Worm (Caenorhabditis elegans): Measurements from ENCODE around the gene sir-2.1.

sir-2.1 gene

ce11 chrIV:10331882-10332281 is 34.1 kb downstream of the sir-2.1 start (continued):
- TF ChIP-seq fkh-10 (GFP tag; optimal IDR thresholded peaks at IDR 0.05) (no peak), fkh-8 (tag; optimal IDR thresholded peaks at IDR 0.05) (peak; percentile 32), ceh-63 (GFP tag; optimal IDR thresholded peaks at IDR 0.05) (no peak), ztf-4 (tag; optimal IDR thresholded peaks at IDR 0.05) (no peak), mdl-1 (tag; optimal IDR thresholded peaks at IDR 0.05) (peak in 1 of 2 experiments; percentile 17), dsc-1 (tag; optimal IDR thresholded peaks at IDR 0.05) (no peak), efl-3 (GFP tag; optimal IDR thresholded peaks at IDR 0.05) (no peak), zip-4 (GFP tag; optimal IDR thresholded peaks at IDR 0.05) (no peak), F16B12.6 (tag; optimal IDR thresholded peaks at IDR 0.05) (no peak), pqm-1 (tag; optimal IDR thresholded peaks at IDR 0.05) (no peak), unc-62 (GFP tag; optimal IDR thresholded peaks at IDR 0.05) (no peak)

ce11 chrIV:10330962-10331361 is 35.1 kb downstream of the sir-2.1 start:
- no peak for TF ChIP-seq mdl-1 (tag; optimal IDR thresholded peaks at IDR 0.05)
- no peak for TF ChIP-seq mep-1 (tag; optimal IDR thresholded peaks at IDR 0.05)
- TF ChIP-seq fkh-10 (GFP tag; optimal IDR thresholded peaks at IDR 0.05): peak; percentile 15
- no peak for TF ChIP-seq xbp-1 (tag; optimal IDR thresholded peaks at IDR 0.05)
- TF ChIP-seq lsy-2 (tag; optimal IDR thresholded peaks at IDR 0.05): no peak
- TF ChIP-seq ceh-88 (GFP tag; IDR thresholded peaks at IDR 0.05): no peak
- no peak for TF ChIP-seq aha-1 (tag; optimal IDR thresholded peaks at IDR 0.05)
- TF ChIP-seq snu-23 (GFP tag; optimal IDR thresholded peaks at IDR 0.05): peak; percentile 13
- TF ChIP-seq tbx-2 (tag; optimal IDR thresholded peaks at IDR 0.05): no peak
- TF ChIP-seq jun-1 (tag; optimal IDR thresholded peaks at IDR 0.05): no peak
- no peak for TF ChIP-seq unc-86 (tag; optimal IDR thresholded peaks at IDR 0.05)
- TF ChIP-seq hlh-4 (tag; optimal IDR thresholded peaks at IDR 0.05): no peak
- TF ChIP-seq pqm-1 (tag; optimal IDR thresholded peaks at IDR 0.05): no peak
- TF ChIP-seq pag-3 (tag; optimal IDR thresholded peaks at IDR 0.05; ENCODE audit: borderline replicate concordance, insufficient read depth): no peak
- TF ChIP-seq nhr-237 (tag; optimal IDR thresholded peaks at IDR 0.05): no peak
- TF ChIP-seq ces-1 (GFP tag; optimal IDR thresholded peaks at IDR 0.05): no peak
- TF ChIP-seq blmp-1 (tag; optimal IDR thresholded peaks at IDR 0.05): peak; percentile 71
- TF ChIP-seq rnt-1 (tag; optimal IDR thresholded peaks at IDR 0.05): no peak
- TF ChIP-seq nhr-19 (GFP tag; conservative IDR thresholded peaks at IDR 0.05): no peak
- TF ChIP-seq ceh-82 (tag; optimal IDR thresholded peaks at IDR 0.05): peak in 1 of 3 experiments; percentile 25
- no peak for TF ChIP-seq ets-5 (GFP tag; IDR thresholded peaks at IDR 0.05)
- TF ChIP-seq nhr-77 (tag; optimal IDR thresholded peaks at IDR 0.05): peak; percentile 13
- no peak for TF ChIP-seq nhr-84 (tag; optimal IDR thresholded peaks at IDR 0.05)
- TF ChIP-seq C04F5.9 (tag; optimal IDR thresholded peaks at IDR 0.05): no peak
- peak; percentile 13 for TF ChIP-seq nhr-71 (tag; optimal IDR thresholded peaks at IDR 0.05)
- TF ChIP-seq Y116A8C.19 (tag; optimal IDR thresholded peaks at IDR 0.05; ENCODE audit: borderline replicate concordance): no peak
- no peak for TF ChIP-seq C16A3.4 (tag; optimal IDR thresholded peaks at IDR 0.05)
- TF ChIP-seq egl-27 (tag; optimal IDR thresholded peaks at IDR 0.05): no peak
- TF ChIP-seq ceh-90 (tag; optimal IDR thresholded peaks at IDR 0.05): no peak
- no peak for TF ChIP-seq lir-3 (tag; optimal IDR thresholded peaks at IDR 0.05; ENCODE audit: poor library complexity)
- no peak for TF ChIP-seq egl-13 (tag; optimal IDR thresholded peaks at IDR 0.05)
- TF ChIP-seq sptf-1 (tag; optimal IDR thresholded peaks at IDR 0.05): no peak
- TF ChIP-seq hpl-2 (GFP tag; optimal IDR thresholded peaks at IDR 0.05): no peak
- no peak for TF ChIP-seq ceh-63 (GFP tag; optimal IDR thresholded peaks at IDR 0.05)
- no peak for TF ChIP-seq ztf-4 (tag; optimal IDR thresholded peaks at IDR 0.05)
- no peak for TF ChIP-seq zip-4 (GFP tag; optimal IDR thresholded peaks at IDR 0.05)
- TF ChIP-seq dsc-1 (tag; optimal IDR thresholded peaks at IDR 0.05): peak; percentile 12
- TF ChIP-seq irx-1 (tag; optimal IDR thresholded peaks at IDR 0.05): no peak
- no peak for TF ChIP-seq mab-9 (GFP tag; IDR thresholded peaks at IDR 0.05)
- TF ChIP-seq C34B4.2 (tag; optimal IDR thresholded peaks at IDR 0.05): no peak
- TF ChIP-seq unc-98 (GFP tag; IDR thresholded peaks at IDR 0.05): no peak
- peak; percentile 6 for TF ChIP-seq skn-1 (tag; optimal IDR thresholded peaks at IDR 0.05)
- no peak for TF ChIP-seq nhr-11 (tag; optimal IDR thresholded peaks at IDR 0.05)
- no peak for TF ChIP-seq F16B12.6 (tag; optimal IDR thresholded peaks at IDR 0.05)
- TF ChIP-seq hlh-17 (GFP tag; optimal IDR thresholded peaks at IDR 0.05; ENCODE audit: borderline replicate concordance): no peak
- TF ChIP-seq fkh-4 (tag; optimal IDR thresholded peaks at IDR 0.05; ENCODE audit: borderline replicate concordance): no peak
- no peak for TF ChIP-seq ceh-8 (GFP tag; optimal IDR thresholded peaks at IDR 0.05)
- TF ChIP-seq swsn-7 (tag; optimal IDR thresholded peaks at IDR 0.05): peak; percentile 0
